Fruit fly (Drosophila melanogaster) whole organism, embryonic: ENCODE measurements around the gene mRpS33.

ENCODE experiments used
- Bgb ChIP-seq: fragments of 200-800 bp; sonication (Bioruptor generic); IDR thresholded peaks from 2 replicates; pipeline ENCODE4 v1.3.6; 2022; ENCODE audit warnings: missing biosample characterization, missing genetic modification characterization; ENCODE audit not compliant: partially characterized antibody
- CG10654 ChIP-seq: fragments of 200-800 bp; sonication (Bioruptor generic); optimal IDR thresholded peaks from 2 replicates; lab custom pipeline; 2016; ENCODE audit warnings: missing biosample characterization, missing genetic modification characterization
- CG11398 ChIP-seq: fragments of 200-800 bp; sonication (Bioruptor generic); optimal IDR thresholded peaks from 2 replicates; lab custom pipeline; 2016; ENCODE audit warnings: missing biosample characterization, missing genetic modification characterization
- CG11456 ChIP-seq: fragments of 200-800 bp; sonication (Bioruptor generic); IDR thresholded peaks from 3 replicates; pipeline ENCODE4 v1.3.6; 2022; ENCODE audit warnings: missing biosample characterization, missing genetic modification characterization
- CG13424 ChIP-seq: fragments of 200-800 bp; sonication (Bioruptor generic); optimal IDR thresholded peaks from 2 replicates; lab custom pipeline; 2019; ENCODE audit warnings: missing biosample characterization, mild to moderate bottlenecking, missing genetic modification characterization, moderate library complexity
- CG14050 ChIP-seq: fragments of 200-800 bp; sonication (Bioruptor generic); IDR thresholded peaks from 3 replicates; pipeline ENCODE4 v1.3.6; 2022; ENCODE audit warnings: missing biosample characterization, missing genetic modification characterization
- CG1603 ChIP-seq: fragments of 200-800 bp; sonication (Bioruptor generic); optimal IDR thresholded peaks from 2 replicates; lab custom pipeline; 2019; ENCODE audit warnings: missing biosample characterization, mild to moderate bottlenecking, missing genetic modification characterization, moderate library complexity
- CG17361 ChIP-seq: fragments of 200-800 bp; sonication (Bioruptor generic); IDR thresholded peaks from 3 replicates; pipeline ENCODE4 v1.3.6; 2022; ENCODE audit warnings: missing biosample characterization, missing genetic modification characterization
- CG1832 ChIP-seq: fragments of 200-800 bp; sonication (Bioruptor generic); optimal IDR thresholded peaks from 2 replicates; lab custom pipeline; 2017; ENCODE audit warnings: missing biosample characterization, mild to moderate bottlenecking, missing genetic modification characterization, inconsistent platforms
- CG2889 ChIP-seq: fragments of 200-800 bp; sonication (Bioruptor generic); IDR thresholded peaks from 3 replicates; pipeline ENCODE4 v1.3.6; 2022; ENCODE audit warnings: missing biosample characterization, missing genetic modification characterization
- CG31365 ChIP-seq: fragments of 200-800 bp; sonication (Bioruptor generic); optimal IDR thresholded peaks from 2 replicates; lab custom pipeline; 2018; ENCODE audit warnings: missing biosample characterization, mild to moderate bottlenecking, missing genetic modification characterization
- CG34422 ChIP-seq: fragments of 200-800 bp; sonication (Bioruptor generic); IDR thresholded peaks from 3 replicates; pipeline ENCODE4 v1.3.6; 2022; ENCODE audit warnings: missing biosample characterization, missing genetic modification characterization
- CG4360 ChIP-seq: fragments of 200-800 bp; sonication (Bioruptor generic); IDR thresholded peaks from 2 replicates; pipeline ENCODE4 v1.3.6; 2022; ENCODE audit warnings: missing biosample characterization, missing genetic modification characterization
- CG4404 ChIP-seq: fragments of 200-800 bp; sonication (Bioruptor generic); IDR thresholded peaks from 2 replicates; pipeline ENCODE4 v1.3.6; 2022; ENCODE audit warnings: missing biosample characterization, missing genetic modification characterization
- CG4854 ChIP-seq: fragments of 200-800 bp; sonication (Bioruptor generic); optimal IDR thresholded peaks from 2 replicates; lab custom pipeline; 2016; ENCODE audit warnings: missing biosample characterization, missing genetic modification characterization, inconsistent platforms
- CG5953 ChIP-seq: fragments of 200-800 bp; sonication (Bioruptor generic); IDR thresholded peaks from 2 replicates; pipeline ENCODE4 v1.3.6; 2022; ENCODE audit warnings: missing biosample characterization, missing genetic modification characterization
- CG9609 ChIP-seq: fragments of 200-800 bp; sonication (Bioruptor generic); optimal IDR thresholded peaks from 3 replicates; lab custom pipeline; 2016; ENCODE audit warnings: missing biosample characterization, missing genetic modification characterization
- CTCF ChIP-seq: fragments of 200-800 bp; sonication (Bioruptor generic); optimal IDR thresholded peaks from 2 replicates; lab custom pipeline; 2017; ENCODE audit warnings: missing biosample characterization, mild to moderate bottlenecking, missing genetic modification characterization, moderate library complexity
- CoRest ChIP-seq: fragments of 200-800 bp; sonication (Bioruptor generic); optimal IDR thresholded peaks from 3 replicates; lab custom pipeline; 2018; ENCODE audit warnings: missing biosample characterization, mild to moderate bottlenecking, missing genetic modification characterization, moderate library complexity
- E2f2 ChIP-seq: fragments of 200-800 bp; sonication (Bioruptor generic); IDR thresholded peaks from 2 replicates; pipeline ENCODE4 v1.3.6; 2022; ENCODE audit warnings: missing biosample characterization, missing genetic modification characterization
- Ets65A ChIP-seq: fragments of 200-800 bp; sonication (Bioruptor generic); peaks from one replicate; lab custom pipeline; 2016; ENCODE audit warnings: missing biosample characterization, missing genetic modification characterization
- Fer1 ChIP-seq: fragments of 200-800 bp; sonication (Bioruptor generic); optimal IDR thresholded peaks from 2 replicates; lab custom pipeline; 2017; ENCODE audit warnings: missing biosample characterization, mild to moderate bottlenecking, missing genetic modification characterization
- HmgD ChIP-seq: fragments of 200-800 bp; sonication (Bioruptor generic); optimal IDR thresholded peaks from 3 replicates; lab custom pipeline; 2016; ENCODE audit warnings: missing biosample characterization, missing genetic modification characterization
- Hmx ChIP-seq: fragments of 200-800 bp; sonication (Bioruptor generic); optimal IDR thresholded peaks from 2 replicates; lab custom pipeline; 2016; ENCODE audit warnings: missing biosample characterization, missing genetic modification characterization
- Hsf ChIP-seq: fragments of 200-800 bp; sonication (Bioruptor generic); optimal IDR thresholded peaks from 3 replicates; lab custom pipeline; 2016; ENCODE audit warnings: missing biosample characterization, missing genetic modification characterization
- Nf-YA ChIP-seq: fragments of 200-800 bp; sonication (Bioruptor generic); IDR thresholded peaks from 2 replicates; pipeline ENCODE4 v1.3.6; 2022; ENCODE audit warnings: missing biosample characterization, missing genetic modification characterization
- Nf-YB ChIP-seq: fragments of 200-800 bp; sonication (Bioruptor generic); optimal IDR thresholded peaks from 3 replicates; lab custom pipeline; 2019; ENCODE audit warnings: missing biosample characterization, mild to moderate bottlenecking, missing genetic modification characterization, moderate library complexity
- Nf-YC ChIP-seq: fragments of 200-800 bp; optimal IDR thresholded peaks from 3 replicates; lab custom pipeline; 2019; ENCODE audit warnings: missing biosample characterization, mild to moderate bottlenecking, missing genetic modification characterization, moderate library complexity
- Opbp ChIP-seq: fragments of 200-800 bp; sonication (Bioruptor generic); IDR thresholded peaks from 3 replicates; pipeline ENCODE4 v1.3.6; 2022; ENCODE audit warnings: missing biosample characterization, missing genetic modification characterization; ENCODE audit not compliant: partially characterized antibody
- PHDP ChIP-seq: fragments of 200-800 bp; sonication (Bioruptor generic); optimal IDR thresholded peaks from 3 replicates; lab custom pipeline; 2018; ENCODE audit warnings: missing biosample characterization, mild to moderate bottlenecking, missing genetic modification characterization, moderate library complexity
- Rfx ChIP-seq: fragments of 200-800 bp; sonication (Bioruptor generic); IDR thresholded peaks from 2 replicates; pipeline ENCODE4 v1.3.6; 2022; ENCODE audit warnings: missing biosample characterization, missing genetic modification characterization
- Scr ChIP-seq: fragments of 200-800 bp; sonication (Bioruptor generic); IDR thresholded peaks from 2 replicates; pipeline ENCODE4 v1.3.6; 2022; ENCODE audit warnings: missing biosample characterization, missing genetic modification characterization; ENCODE audit not compliant: partially characterized antibody
- Side ChIP-seq: fragments of 200-800 bp; sonication (Bioruptor generic); optimal IDR thresholded peaks from 2 replicates; lab custom pipeline; 2016; ENCODE audit warnings: missing biosample characterization, missing genetic modification characterization
- Xrp1 ChIP-seq: fragments of 200-800 bp; sonication (Bioruptor generic); IDR thresholded peaks from 2 replicates; pipeline ENCODE4 v1.3.6; 2022; ENCODE audit warnings: missing biosample characterization, missing genetic modification characterization
- ash1 ChIP-seq: fragments of 200-800 bp; sonication (Bioruptor generic); optimal IDR thresholded peaks from 2 replicates; lab custom pipeline; 2018; ENCODE audit warnings: missing biosample characterization, mild to moderate bottlenecking, missing genetic modification characterization
- crp ChIP-seq, 2 experiments: fragments of 200-800 bp; sonication (Bioruptor generic); optimal IDR thresholded peaks; 2 replicates in 1 of 2; 3 replicates in 1 of 2; lab custom pipeline; 2017; ENCODE audit warnings: missing biosample characterization in 2 of 2, missing genetic modification characterization in 2 of 2, mild to moderate bottlenecking in 1 of 2, moderate library complexity in 1 of 2
- dimm ChIP-seq: fragments of 200-800 bp; sonication (Bioruptor generic); IDR thresholded peaks from 2 replicates; pipeline ENCODE4 v1.3.6; 2022; ENCODE audit warnings: missing biosample characterization, missing genetic modification characterization
- fu2 ChIP-seq: fragments of 200-800 bp; sonication (Bioruptor generic); optimal IDR thresholded peaks from 2 replicates; lab custom pipeline; 2016; ENCODE audit warnings: missing biosample characterization, missing genetic modification characterization
- gcm ChIP-seq: fragments of 200-800 bp; sonication (Bioruptor generic); optimal IDR thresholded peaks from 2 replicates; lab custom pipeline; 2019; ENCODE audit warnings: missing biosample characterization, mild to moderate bottlenecking, missing genetic modification characterization, moderate library complexity
- insv ChIP-seq, 2 experiments: fragments of 200-800 bp; sonication (Bioruptor generic); optimal IDR thresholded peaks; 3 replicates each; lab custom pipeline; 2016 to 2018; ENCODE audit warnings: missing biosample characterization in 2 of 2, missing genetic modification characterization in 2 of 2
- mld ChIP-seq: fragments of 200-800 bp; sonication (Bioruptor generic); IDR thresholded peaks from 3 replicates; pipeline ENCODE4 v1.3.6; 2022; ENCODE audit warnings: missing biosample characterization, missing genetic modification characterization; ENCODE audit not compliant: partially characterized antibody
- nom ChIP-seq: fragments of 200-800 bp; sonication (Bioruptor generic); optimal IDR thresholded peaks from 2 replicates; lab custom pipeline; 2017; ENCODE audit warnings: missing biosample characterization, missing genetic modification characterization, mild to moderate bottlenecking, moderate library complexity, missing genetic modification reagents
- pfk ChIP-seq: fragments of 200-800 bp; sonication (Bioruptor generic); optimal IDR thresholded peaks from 2 replicates; lab custom pipeline; 2018; ENCODE audit warnings: missing biosample characterization, mild to moderate bottlenecking, missing genetic modification characterization, moderate library complexity
- phol ChIP-seq: fragments of 200-800 bp; sonication (Bioruptor generic); optimal IDR thresholded peaks from 3 replicates; lab custom pipeline; 2018; ENCODE audit warnings: missing biosample characterization, mild to moderate bottlenecking, missing genetic modification characterization, moderate library complexity
- seq ChIP-seq: fragments of 200-800 bp; sonication (Bioruptor generic); IDR thresholded peaks from 2 replicates; pipeline ENCODE4 v1.3.6; 2022; ENCODE audit warnings: missing biosample characterization, missing genetic modification characterization
- tll ChIP-seq, 2 experiments: fragments of 200-800 bp in 1 of 2; fragments of >200 bp in 1 of 2; sonication (Bioruptor generic) in 1 of 2; optimal IDR thresholded peaks; 2 replicates each; lab custom pipeline; 2017 to 2019; ENCODE audit warnings: missing biosample characterization in 2 of 2, missing genetic modification characterization in 2 of 2, mild to moderate bottlenecking in 1 of 2, moderate library complexity in 1 of 2
- tx ChIP-seq: fragments of 200-800 bp; sonication (Bioruptor generic); optimal IDR thresholded peaks from 2 replicates; lab custom pipeline; 2016; ENCODE audit warnings: missing biosample characterization, missing genetic modification characterization

Gene mRpS33

dm6 chr3R:16410706-16411105, 25.7 kb downstream of the mRpS33 start:
- TF ChIP-seq Nf-YC (tag; lab: Kevin White, UChicago) (peak; percentile 80), PHDP (tag; lab: Kevin White, UChicago) (no peak), nom (GFP tag; lab: Kevin White, UChicago) (no peak), seq (GFP tag; lab: Robert Waterston, UW) (peak; percentile 63; the same call in 1 of the 2 replicates), HmgD (no peak), Nf-YB (GFP tag; lab: Kevin White, UChicago) (peak; percentile 89), E2f2 (GFP tag; lab: Robert Waterston, UW) (no peak), CG34422 (GFP tag; lab: Robert Waterston, UW) (no peak), CG31365 (no peak), Ets65A (peak; percentile 32), Scr (GFP tag; lab: Robert Waterston, UW) (no peak)
- TF ChIP-seq, all 482 proteins: peak for 4

DNA sequence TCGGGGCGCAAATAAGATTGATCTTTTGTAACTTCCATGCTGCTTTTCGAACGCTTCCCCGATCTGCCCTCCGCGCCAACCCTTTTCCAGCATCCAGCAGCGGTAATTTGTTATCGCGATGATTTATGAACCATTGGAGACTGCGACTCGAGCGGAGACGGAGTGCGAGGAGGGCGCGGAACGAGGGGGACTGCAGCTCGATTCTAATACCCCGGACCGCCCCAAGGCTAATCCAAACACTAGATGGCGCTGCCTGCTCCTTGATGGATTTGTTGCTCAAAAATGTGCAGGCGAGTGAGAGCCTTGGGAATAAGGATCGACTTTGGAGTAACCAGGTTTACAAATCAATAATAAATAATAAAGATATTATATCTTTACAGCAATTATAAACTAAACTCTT, 28.0 kb downstream of the mRpS33 start:
- TF ChIP-seq Xrp1 (GFP tag; lab: Robert Waterston, UW), result no peak
- no peak for TF ChIP-seq CG1603 (tag; lab: Kevin White, UChicago)
- TF ChIP-seq CG5953 (GFP tag; lab: Robert Waterston, UW), result no peak
- TF ChIP-seq tx, result no peak
- no peak for TF ChIP-seq CG10654 (GFP tag; lab: Kevin White, UChicago)
- TF ChIP-seq CTCF (GFP tag; lab: Kevin White, UChicago), result peak; percentile 29
- TF ChIP-seq Fer1 (GFP tag; lab: Kevin White, UChicago), result no peak
- TF ChIP-seq CG4404 (GFP tag; lab: Robert Waterston, UW), result no peak

DNA sequence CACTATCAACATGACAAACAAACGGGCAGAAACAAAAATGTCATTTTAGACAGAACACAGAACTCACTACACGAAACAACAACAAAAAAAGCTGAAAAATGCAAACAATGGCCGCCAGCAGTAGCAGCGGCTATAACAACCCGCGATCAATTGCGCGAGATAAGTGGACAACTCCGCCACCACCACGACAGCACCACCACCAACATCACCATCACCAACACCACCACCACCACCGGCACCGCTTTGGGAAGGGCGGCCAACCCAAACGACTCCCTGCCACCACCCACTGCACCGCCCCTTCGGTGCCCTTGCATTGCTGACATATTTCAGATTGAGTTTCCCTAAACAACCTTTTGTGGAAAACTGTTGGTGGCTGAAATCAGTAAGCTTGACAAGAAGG, 29.8 kb downstream of the mRpS33 start:
- TF ChIP-seq CG4360 (GFP tag; lab: Robert Waterston, UW) (peak; percentile 28; the same call in 1 of the 2 replicates), CG9609 (no peak), CG11456 (GFP tag; lab: Robert Waterston, UW) (0 out of 3 replicates have a peak, but pooled peaks have one; percentile 18), mld (GFP tag; lab: Robert Waterston, UW) (no peak), seq (GFP tag; lab: Robert Waterston, UW) (peak; percentile 72; the same call in 1 of the 2 replicates), CG17361 (no peak), ash1 (GFP tag; lab: Kevin White, UChicago) (no peak), Nf-YB (GFP tag; lab: Kevin White, UChicago) (peak; percentile 84), CG2889 (0 out of 3 replicates have a peak, but pooled peaks have one; percentile 12), Nf-YC (tag; lab: Kevin White, UChicago) (peak; percentile 79)

- peak; percentile 74 for TF ChIP-seq Nf-YA
- peak; percentile 38 for TF ChIP-seq HmgD
- TF ChIP-seq pfk, result peak; percentile 99
- TF ChIP-seq CG4854, result no peak
- TF ChIP-seq CG13424, result no peak
- TF ChIP-seq CG11398, result no peak
- TF ChIP-seq CG1832 (GFP tag; lab: Kevin White, UChicago), result peak; percentile 94
- peak; percentile 30 for TF ChIP-seq phol
- no peak for TF ChIP-seq Side (GFP tag; lab: Kevin White, UChicago)
- TF ChIP-seq fu2 (GFP tag; lab: Kevin White, UChicago), result no peak
- peak; percentile 74 for TF ChIP-seq Rfx
- TF ChIP-seq Hsf (GFP tag; lab: Kevin White, UChicago), result no peak
- TF ChIP-seq CG14050 (GFP tag; lab: Robert Waterston, UW), result no peak
- peak in 1 of 2 experiments; percentile 16 for TF ChIP-seq tll (GFP tag; optimal IDR thresholded peaks at IDR 0.05; lab: Kevin White, UChicago)
- peak; percentile 98 for TF ChIP-seq Nf-YC (tag; lab: Kevin White, UChicago)
- no peak for TF ChIP-seq crp (GFP tag; optimal IDR thresholded peaks at IDR 0.05; lab: Kevin White, UChicago)
- TF ChIP-seq dimm (GFP tag; lab: Robert Waterston, UW), result no peak
- 0 out of 3 replicates have a peak, but pooled peaks have one; percentile 30 for TF ChIP-seq Opbp (GFP tag; lab: Robert Waterston, UW)
- TF ChIP-seq CoRest (tag; lab: Kevin White, UChicago), result peak; percentile 42
- peak in 1 of 2 experiments; percentile 52 for TF ChIP-seq insv (GFP tag; optimal IDR thresholded peaks at IDR 0.05; lab: Kevin White, UChicago)
- TF ChIP-seq Hmx (GFP tag; lab: Kevin White, UChicago), result no peak
- no peak for TF ChIP-seq gcm (GFP tag; lab: Kevin White, UChicago)
- 0 out of 2 replicates have a peak, but pooled peaks have one; percentile 30 for TF ChIP-seq Bgb
Measured at dm6 chr3R:16403734-16404057, 32.7 kb downstream of the mRpS33 start.
